Fruit fly (Drosophila melanogaster): ENCODE measurements around the gene Cpr62Ba.

DNA sequence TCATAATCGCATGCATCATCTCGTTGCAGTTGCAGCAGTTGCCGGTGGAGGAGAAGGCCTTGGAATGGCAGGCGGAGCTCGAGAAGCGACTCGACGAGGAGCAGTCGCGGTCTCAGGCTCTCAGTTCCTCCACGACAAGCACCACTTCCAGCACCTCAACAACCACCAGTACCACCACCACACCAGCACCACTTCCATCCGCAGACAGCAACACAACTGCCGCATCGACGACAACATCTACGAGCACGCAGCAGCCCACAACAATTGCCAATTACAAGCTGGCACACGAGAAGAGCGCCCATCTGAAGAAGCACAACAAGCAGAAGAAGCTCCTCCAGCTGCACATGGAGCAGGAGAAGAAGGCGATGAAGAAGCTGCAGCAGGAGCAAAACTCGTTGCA is 9.2 kb downstream of the Cpr62Ba start:
- TF ChIP-seq CG4496 (GFP tag; IDR thresholded peaks at IDR 0.05) (0 out of 3 replicates have a peak, but pooled peaks have one; percentile 19), CG17806 (tag; optimal IDR thresholded peaks at IDR 0.05) (no peak), CG10348 (GFP tag; IDR thresholded peaks at IDR 0.05) (no peak), gl (tag; optimal IDR thresholded peaks at IDR 0.05) (no peak), rn (GFP tag; IDR thresholded peaks at IDR 0.05) (no peak), EcR (GFP tag; optimal IDR thresholded peaks at IDR 0.05) (peak; percentile 22)
